Fruit fly (Drosophila melanogaster): ENCODE data around the gene Alg14.
A peak's percentile ranks its signal among the peaks of the same experiment; 100 is the strongest.

Gene Alg14

DNA sequence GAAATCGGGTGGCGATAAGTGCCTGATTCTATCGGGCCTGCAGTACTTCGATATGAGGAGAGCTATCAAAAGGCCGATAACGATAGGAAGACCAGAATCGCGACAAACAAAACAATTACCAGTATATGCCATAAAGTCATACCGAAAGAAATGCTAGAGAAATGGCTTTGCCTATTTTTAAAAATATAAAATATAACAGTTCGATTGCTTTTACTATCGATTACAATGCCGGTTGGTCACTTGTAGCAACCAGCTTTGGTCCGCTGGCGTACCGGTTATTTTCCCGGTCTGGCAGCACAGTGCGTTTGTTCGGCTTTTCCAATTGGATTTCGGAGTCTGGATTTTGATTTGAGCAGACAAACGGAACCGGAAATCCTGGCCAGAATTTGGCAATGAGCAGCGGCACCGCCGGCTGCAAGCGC is 9.5 kb upstream of the Alg14 start, which contains the start of the genes shtd, CG6294 and CG6299 (continued):
- TF ChIP-seq lab (GFP tag; optimal IDR thresholded peaks at IDR 0.05) (no peak), Antp (GFP tag; optimal IDR thresholded peaks at IDR 0.05) (peak; percentile 1), mirr (GFP tag; optimal IDR thresholded peaks at IDR 0.05) (no peak), CG10267 (tag; optimal IDR thresholded peaks at IDR 0.05) (peak; percentile 42), peb (GFP tag; IDR thresholded peaks at IDR 0.05) (no peak), Mad (GFP tag; optimal IDR thresholded peaks at IDR 0.05) (peak; percentile 20), Chrac-16 (GFP tag; optimal IDR thresholded peaks at IDR 0.05) (no peak), chn (GFP tag; optimal IDR thresholded peaks at IDR 0.05) (no peak), CG3995 (GFP tag; optimal IDR thresholded peaks at IDR 0.05) (no peak), CG1792 (GFP tag; optimal IDR thresholded peaks at IDR 0.05) (no peak), twi (tag; optimal IDR thresholded peaks at IDR 0.05) (peak; percentile 14), odd (GFP tag; optimal IDR thresholded peaks at IDR 0.05) (no peak), CG31224 (GFP tag; IDR thresholded peaks at IDR 0.05) (no peak), CG2889 (GFP tag; IDR thresholded peaks at IDR 0.05) (no peak), ham (GFP tag; IDR thresholded peaks at IDR 0.05) (no peak), CG3163 (GFP tag; optimal IDR thresholded peaks at IDR 0.05) (no peak), pum (GFP tag; optimal IDR thresholded peaks at IDR 0.05) (no peak), CG6791 (GFP tag; IDR thresholded peaks at IDR 0.05; ENCODE audit: partially characterized antibody) (peak; percentile 97), BEAF-32 (GFP tag; optimal IDR thresholded peaks at IDR 0.05) (peak; percentile 81), Sry-δ (GFP tag; optimal IDR thresholded peaks at IDR 0.05) (peak; percentile 79), abd-A (tag; optimal IDR thresholded peaks at IDR 0.05) (no peak), Sin3A (optimal IDR thresholded peaks at IDR 0.05) (peak; percentile 84), CG3407 (GFP tag; optimal IDR thresholded peaks at IDR 0.05) (no peak), Lhr (GFP tag; optimal IDR thresholded peaks at IDR 0.05) (peak; percentile 47), CG11085 (GFP tag; IDR thresholded peaks at IDR 0.05) (no peak), CG14667 (GFP tag; IDR thresholded peaks at IDR 0.05) (no peak), CG13894 (tag; optimal IDR thresholded peaks at IDR 0.05) (no peak), fd64A (GFP tag; optimal IDR thresholded peaks at IDR 0.05) (no peak), CG10366 (GFP tag; IDR thresholded peaks at IDR 0.05) (no peak), CG17802 (tag; optimal IDR thresholded peaks at IDR 0.05) (no peak), amos (GFP tag; IDR thresholded peaks at IDR 0.05; ENCODE audit: partially characterized antibody) (peak; percentile 84), D19B (GFP tag; optimal IDR thresholded peaks at IDR 0.05) (no peak), pzg (GFP tag; optimal IDR thresholded peaks at IDR 0.05) (peak; percentile 87), CoRest (tag; optimal IDR thresholded peaks at IDR 0.05) (peak; percentile 58), eyg (GFP tag; optimal IDR thresholded peaks at IDR 0.05) (no peak), hth (optimal IDR thresholded peaks at IDR 0.05) (no peak), Rx (GFP tag; IDR thresholded peaks at IDR 0.05) (no peak), CG11456 (GFP tag; IDR thresholded peaks at IDR 0.05) (no peak), CG17359 (tag; optimal IDR thresholded peaks at IDR 0.05) (no peak), crc (GFP tag; optimal IDR thresholded peaks at IDR 0.05) (no peak), CG4617 (GFP tag; optimal IDR thresholded peaks at IDR 0.05; ENCODE audit: borderline replicate concordance) (peak; percentile 59), ssp (GFP tag; IDR thresholded peaks at IDR 0.05) (no peak), gsb (GFP tag; IDR thresholded peaks at IDR 0.05) (no peak), ci (GFP tag; IDR thresholded peaks at IDR 0.05) (no peak), CG17186 (GFP tag; optimal IDR thresholded peaks at IDR 0.05) (peak; percentile 9), CG9817 (tag; optimal IDR thresholded peaks at IDR 0.05) (peak; percentile 8), CG14014 (GFP tag; IDR thresholded peaks at IDR 0.05) (no peak), CG4424 (GFP tag; optimal IDR thresholded peaks at IDR 0.05) (no peak), sisA (GFP tag; IDR thresholded peaks at IDR 0.05) (no peak), sug (tag; optimal IDR thresholded peaks at IDR 0.05) (no peak), nmo (GFP tag; optimal IDR thresholded peaks at IDR 0.05) (peak; percentile 66), run (tag; optimal IDR thresholded peaks at IDR 0.05) (no peak), CG31388 (GFP tag; optimal IDR thresholded peaks at IDR 0.05) (no peak)
